Worm (Caenorhabditis elegans) whole organism, L2 larva: Measurements from ENCODE around the gene nova-1.

Source experiments
- C34F6.9 ChIP-seq: fragments of 150-350 bp; optimal IDR thresholded peaks from 2 replicates; lab custom pipeline; 2014; ENCODE audit warnings: missing biosample characterization, missing genetic modification characterization
- F13H6.1 ChIP-seq: sonication (generic microtip); optimal IDR thresholded peaks from 2 replicates; lab custom pipeline; 2016; ENCODE audit warnings: missing genetic modification characterization, missing compliant biosample characterization
- R02D3.7 ChIP-seq: fragments of 150-350 bp; optimal IDR thresholded peaks from 2 replicates; lab custom pipeline; 2014; ENCODE audit warnings: missing biosample characterization, missing genetic modification characterization
- Y55F3AM.14 ChIP-seq: fragments of 200-800 bp; sonication (Bioruptor generic); optimal IDR thresholded peaks from 2 replicates; lab custom pipeline; 2018; ENCODE audit warnings: mild to moderate bottlenecking, missing genetic modification characterization, missing compliant biosample characterization
- ZK546.5 ChIP-seq: sonication (generic microtip); optimal IDR thresholded peaks from 2 replicates; lab custom pipeline; 2017; ENCODE audit warnings: missing biosample characterization, missing genetic modification characterization
- alr-1 ChIP-seq: fragments of 150-350 bp; optimal IDR thresholded peaks from 2 replicates; lab custom pipeline; 2014; ENCODE audit warnings: missing biosample characterization, missing genetic modification characterization
- aly-2 ChIP-seq: fragments of 150-350 bp; optimal IDR thresholded peaks from 2 replicates; lab custom pipeline; 2014; ENCODE audit warnings: missing biosample characterization, missing genetic modification characterization
- ama-1 ChIP-seq: fragments of 150-350 bp; optimal IDR thresholded peaks from 2 replicates; lab custom pipeline; 2018; ENCODE audit warnings: inconsistent platforms
- blmp-1 ChIP-seq: sonication (generic microtip); optimal IDR thresholded peaks from 2 replicates; lab custom pipeline; 2017; ENCODE audit warnings: missing genetic modification characterization, mild to moderate bottlenecking, missing compliant biosample characterization, antibody characterized with exemption, moderate library complexity; ENCODE audit not compliant: insufficient read depth
- ceh-16 ChIP-seq: fragments of 150-350 bp; optimal IDR thresholded peaks from 2 replicates; lab custom pipeline; 2014; ENCODE audit warnings: missing biosample characterization, missing genetic modification characterization
- ceh-82 ChIP-seq: fragments of 150-350 bp; optimal IDR thresholded peaks from 2 replicates; lab custom pipeline; 2014; ENCODE audit warnings: missing biosample characterization, missing genetic modification characterization
- crh-2 ChIP-seq: sonication (generic microtip); optimal IDR thresholded peaks from 2 replicates; lab custom pipeline; 2017; ENCODE audit warnings: missing biosample characterization, missing genetic modification characterization
- dmd-4 ChIP-seq: sonication (generic microtip); optimal IDR thresholded peaks from 2 replicates; lab custom pipeline; 2017; ENCODE audit warnings: missing biosample characterization, missing genetic modification characterization
- egl-27 ChIP-seq: sonication (generic microtip); optimal IDR thresholded peaks from 3 replicates; lab custom pipeline; 2017; ENCODE audit warnings: missing biosample characterization, missing genetic modification reagents, missing genetic modification characterization
- elt-1 ChIP-seq: fragments of 150-350 bp; optimal IDR thresholded peaks from 2 replicates; lab custom pipeline; 2014; ENCODE audit warnings: missing biosample characterization, missing genetic modification characterization
- elt-3 ChIP-seq: sonication (generic microtip); optimal IDR thresholded peaks from 2 replicates; lab custom pipeline; 2017; ENCODE audit warnings: missing biosample characterization, missing genetic modification characterization
- fos-1 ChIP-seq: fragments of 150-350 bp; optimal IDR thresholded peaks from 2 replicates; lab custom pipeline; 2014; ENCODE audit warnings: missing biosample characterization, missing genetic modification characterization
- gmeb-1 ChIP-seq: fragments of 150-350 bp; optimal IDR thresholded peaks from 2 replicates; lab custom pipeline; 2014; ENCODE audit warnings: missing biosample characterization, missing genetic modification characterization
- lin-11 ChIP-seq: fragments of 150-350 bp; sonication (generic microtip); optimal IDR thresholded peaks from 2 replicates; lab custom pipeline; 2014; ENCODE audit warnings: missing biosample characterization, missing genetic modification characterization, inconsistent platforms, mixed read lengths
- lin-13 ChIP-seq: fragments of 150-350 bp; optimal IDR thresholded peaks from 2 replicates; lab custom pipeline; 2014; ENCODE audit warnings: missing biosample characterization, missing genetic modification reagents, missing genetic modification characterization
- lin-39 ChIP-seq: fragments of 150-350 bp; optimal IDR thresholded peaks from 2 replicates; lab custom pipeline; 2014; ENCODE audit warnings: missing biosample characterization, missing genetic modification reagents, missing genetic modification characterization
- lsy-2 ChIP-seq, 2 experiments: fragments of 150-350 bp in 1 of 2; sonication (generic microtip) in 1 of 2; optimal IDR thresholded peaks; 2 replicates each; lab custom pipeline; 2014 to 2017; ENCODE audit warnings: missing biosample characterization in 2 of 2, missing genetic modification characterization in 2 of 2
- mab-5 ChIP-seq: fragments of 150-350 bp; optimal IDR thresholded peaks from 2 replicates; lab custom pipeline; 2014; ENCODE audit warnings: missing biosample characterization, missing genetic modification characterization
- mbf-1 ChIP-seq: sonication (generic microtip); optimal IDR thresholded peaks from 2 replicates; lab custom pipeline; 2017; ENCODE audit warnings: missing biosample characterization, missing genetic modification characterization
- mdl-1 ChIP-seq, 2 experiments: fragments of 150-350 bp in 1 of 2; sonication (generic microtip) in 1 of 2; optimal IDR thresholded peaks; 2 replicates each; lab custom pipeline; 2017; ENCODE audit warnings: missing biosample characterization in 2 of 2, missing genetic modification characterization in 2 of 2
- nhr-10 ChIP-seq: sonication (generic microtip); optimal IDR thresholded peaks from 2 replicates; lab custom pipeline; 2017; ENCODE audit warnings: missing biosample characterization, missing genetic modification characterization
- nhr-11 ChIP-seq: fragments of 150-350 bp; optimal IDR thresholded peaks from 2 replicates; lab custom pipeline; 2014; ENCODE audit warnings: missing biosample characterization, missing genetic modification characterization
- nhr-12 ChIP-seq: fragments of 150-350 bp; optimal IDR thresholded peaks from 2 replicates; lab custom pipeline; 2014; ENCODE audit warnings: missing biosample characterization, missing genetic modification characterization
- nhr-129 ChIP-seq: fragments of 150-350 bp; optimal IDR thresholded peaks from 2 replicates; lab custom pipeline; 2014; ENCODE audit warnings: missing biosample characterization, missing genetic modification characterization
- nhr-21 ChIP-seq: fragments of 150-350 bp; optimal IDR thresholded peaks from 2 replicates; lab custom pipeline; 2014; ENCODE audit warnings: missing biosample characterization, missing genetic modification characterization
- nhr-23 ChIP-seq: fragments of 150-350 bp; optimal IDR thresholded peaks from 2 replicates; lab custom pipeline; 2014; ENCODE audit warnings: missing biosample characterization, missing genetic modification reagents, missing genetic modification characterization
- nhr-237 ChIP-seq: fragments of 150-350 bp; optimal IDR thresholded peaks from 2 replicates; lab custom pipeline; 2014; ENCODE audit warnings: missing biosample characterization, missing genetic modification characterization
- nhr-25 ChIP-seq: fragments of 150-350 bp; sonication (generic microtip); optimal IDR thresholded peaks from 3 replicates; lab custom pipeline; 2014; ENCODE audit warnings: missing biosample characterization, missing genetic modification characterization
- nhr-6 ChIP-seq: fragments of 150-350 bp; optimal IDR thresholded peaks from 2 replicates; lab custom pipeline; 2014; ENCODE audit warnings: missing biosample characterization, missing genetic modification characterization
- nhr-77 ChIP-seq: fragments of 150-350 bp; optimal IDR thresholded peaks from 2 replicates; lab custom pipeline; 2014; ENCODE audit warnings: missing biosample characterization, missing genetic modification characterization
- peb-1 ChIP-seq: fragments of 150-350 bp; optimal IDR thresholded peaks from 2 replicates; lab custom pipeline; 2014; ENCODE audit warnings: missing biosample characterization, missing genetic modification characterization
- sem-4 ChIP-seq: fragments of 150-350 bp; optimal IDR thresholded peaks from 2 replicates; lab custom pipeline; 2014; ENCODE audit warnings: missing biosample characterization, missing genetic modification reagents, missing genetic modification characterization
- skn-1 ChIP-seq: sonication (generic microtip); optimal IDR thresholded peaks from 2 replicates; lab custom pipeline; 2017; ENCODE audit warnings: missing biosample characterization, missing genetic modification characterization
- sma-3 ChIP-seq: sonication (generic microtip); optimal IDR thresholded peaks from 2 replicates; lab custom pipeline; 2016; ENCODE audit warnings: missing genetic modification reagents, missing genetic modification characterization, missing compliant biosample characterization
- sma-9 ChIP-seq, 2 experiments: fragments of 150-350 bp in 1 of 2; sonication (generic microtip) in 1 of 2; optimal IDR thresholded peaks; 2 replicates each; lab custom pipeline; 2014 to 2016; ENCODE audit warnings: missing genetic modification characterization in 2 of 2, mild to moderate bottlenecking in 1 of 2, missing biosample characterization in 1 of 2, missing compliant biosample characterization in 1 of 2, missing genetic modification reagents in 1 of 2, moderate library complexity in 1 of 2
- snpc-4 ChIP-seq: fragments of 150-350 bp; optimal IDR thresholded peaks from 2 replicates; lab custom pipeline; 2014; ENCODE audit warnings: missing biosample characterization, missing genetic modification characterization
- unc-39 ChIP-seq: fragments of 150-350 bp; optimal IDR thresholded peaks from 2 replicates; lab custom pipeline; 2014; ENCODE audit warnings: missing biosample characterization, missing genetic modification characterization
- unc-55 ChIP-seq: fragments of 150-350 bp; sonication (generic microtip); optimal IDR thresholded peaks from 3 replicates; lab custom pipeline; 2014; ENCODE audit warnings: missing biosample characterization, missing genetic modification reagents, missing genetic modification characterization
- unc-62 ChIP-seq: fragments of 150-350 bp; optimal IDR thresholded peaks from 2 replicates; lab custom pipeline; 2014; ENCODE audit warnings: missing biosample characterization, missing genetic modification reagents, missing genetic modification characterization
- zag-1 ChIP-seq: fragments of 150-350 bp; optimal IDR thresholded peaks from 2 replicates; lab custom pipeline; 2014; ENCODE audit warnings: missing biosample characterization, missing genetic modification characterization
- ztf-1 ChIP-seq: fragments of 200-800 bp; sonication (Bioruptor generic); conservative IDR thresholded peaks from 2 replicates; pipeline ENCODE4 v1.3.6; 2022; ENCODE audit warnings: missing genetic modification characterization, missing compliant biosample characterization
- ztf-11 ChIP-seq: sonication (generic microtip); optimal IDR thresholded peaks from 2 replicates; lab custom pipeline; 2017; ENCODE audit warnings: missing biosample characterization, missing genetic modification characterization
- ztf-4 ChIP-seq: fragments of 150-350 bp; optimal IDR thresholded peaks from 2 replicates; lab custom pipeline; 2014; ENCODE audit warnings: missing biosample characterization, missing genetic modification characterization

nova-1 gene

ce11 chrV:18086783-18087182 lies 5.0 kb upstream of the nova-1 start, which contains the start of gene slr-2:
Gene slr-2 (plus strand): TSS chrV:18087123.
- no peak for TF ChIP-seq lin-39 (tag; lab: Kevin White, UChicago)
- TF ChIP-seq R02D3.7 (tag; lab: Kevin White, UChicago), result no peak
- TF ChIP-seq ZK546.5, result no peak
- no peak for TF ChIP-seq sma-9 (GFP tag; optimal IDR thresholded peaks at IDR 0.05; lab: Kevin White, UChicago)
- no peak for TF ChIP-seq sma-9 (tag; optimal IDR thresholded peaks at IDR 0.05; lab: Kevin White, UChicago)
- no peak for TF ChIP-seq nhr-6
- no peak for TF ChIP-seq unc-62 (GFP tag; lab: Kevin White, UChicago)
- TF ChIP-seq sma-3 (GFP tag; lab: Kevin White, UChicago), result no peak
- no peak for TF ChIP-seq egl-27
- TF ChIP-seq nhr-129, result peak; percentile 49
- peak; percentile 26 for TF ChIP-seq crh-2 (tag; lab: Kevin White, UChicago)
- TF ChIP-seq peb-1 (tag; lab: Kevin White, UChicago), result no peak
- no peak for TF ChIP-seq nhr-11 (tag; lab: Kevin White, UChicago)
- TF ChIP-seq ama-1 (lab: Kevin White, UChicago), result no peak
- peak; percentile 57 for TF ChIP-seq C34F6.9 (tag; lab: Kevin White, UChicago)
- no peak for TF ChIP-seq mbf-1 (tag; lab: Kevin White, UChicago)
- TF ChIP-seq nhr-23 (tag; lab: Kevin White, UChicago), result no peak
- TF ChIP-seq nhr-21 (tag; lab: Kevin White, UChicago), result no peak
- TF ChIP-seq zag-1 (tag; lab: Kevin White, UChicago), result no peak
- no peak for TF ChIP-seq ceh-82 (tag; lab: Kevin White, UChicago)
- no peak for TF ChIP-seq sem-4 (tag; lab: Kevin White, UChicago)
- no peak for TF ChIP-seq snpc-4 (tag; lab: Kevin White, UChicago)
- no peak for TF ChIP-seq blmp-1 (tag; lab: Kevin White, UChicago)
- TF ChIP-seq gmeb-1, result peak; percentile 96
- no peak for TF ChIP-seq ztf-11 (tag; lab: Kevin White, UChicago)
- peak; percentile 23 to 72 for TF ChIP-seq lsy-2 (tag; optimal IDR thresholded peaks at IDR 0.05; lab: Kevin White, UChicago)
- TF ChIP-seq skn-1 (tag; lab: Kevin White, UChicago), result no peak
- TF ChIP-seq Y55F3AM.14 (GFP tag; lab: Kevin White, UChicago), result no peak
- TF ChIP-seq unc-55 (GFP tag; lab: Kevin White, UChicago), result peak; percentile 84
- TF ChIP-seq unc-39, result no peak
- no peak for TF ChIP-seq fos-1 (tag; lab: Kevin White, UChicago)
- no peak for TF ChIP-seq ztf-4 (tag; lab: Kevin White, UChicago)
- TF ChIP-seq nhr-237, result no peak
- peak; percentile 6 for TF ChIP-seq mab-5
- no peak for TF ChIP-seq lin-11
- TF ChIP-seq lin-13 (GFP tag; lab: Kevin White, UChicago), result peak; percentile 24
- TF ChIP-seq nhr-77, result no peak
- no peak for TF ChIP-seq elt-3 (tag; lab: Kevin White, UChicago)
- no peak for TF ChIP-seq alr-1
- no peak for TF ChIP-seq dmd-4 (tag; lab: Kevin White, UChicago)
- TF ChIP-seq ztf-1 (GFP tag; lab: Robert Waterston, UW), result no peak
- TF ChIP-seq ceh-16, result no peak
- TF ChIP-seq aly-2, result no peak
- no peak for TF ChIP-seq nhr-10 (tag; lab: Kevin White, UChicago)
- no peak for TF ChIP-seq nhr-12 (tag; lab: Kevin White, UChicago)
- TF ChIP-seq mdl-1 (tag; optimal IDR thresholded peaks at IDR 0.05; lab: Kevin White, UChicago), result no peak
- no peak for TF ChIP-seq elt-1
- TF ChIP-seq nhr-25, result no peak
- TF ChIP-seq F13H6.1 (tag; lab: Kevin White, UChicago), result no peak
